Fruit fly (Drosophila melanogaster): ENCODE results near the gene CG31111.

Gene CG31111

dm6 chr3R:25024895-25025557 is 31.0 kb downstream of the CG31111 start, which contains the start of the genes EMC6 and Hr96 (continued):
- TF ChIP-seq p53 (GFP tag; optimal IDR thresholded peaks at IDR 0.05): peak; percentile 78
- TF ChIP-seq CG9437 (GFP tag; optimal IDR thresholded peaks at IDR 0.05): peak; percentile 71
- peak; percentile 76 for TF ChIP-seq gce (GFP tag; IDR thresholded peaks at IDR 0.05)
- peak; percentile 73 for TF ChIP-seq CG6765 (GFP tag; optimal IDR thresholded peaks at IDR 0.05)
- TF ChIP-seq CG9932 (GFP tag; IDR thresholded peaks at IDR 0.05): peak; percentile 97
- peak; percentile 93 for TF ChIP-seq CG11247 (GFP tag; IDR thresholded peaks at IDR 0.05)
- TF ChIP-seq pros (GFP tag; optimal IDR thresholded peaks at IDR 0.05): no peak
- TF ChIP-seq dmrt11E (tag; optimal IDR thresholded peaks at IDR 0.05): peak; percentile 90
- TF ChIP-seq CG13287 (GFP tag; IDR thresholded peaks at IDR 0.05; ENCODE audit: partially characterized antibody): peak; percentile 77
- TF ChIP-seq fu2 (GFP tag; optimal IDR thresholded peaks at IDR 0.05): peak; percentile 83
- TF ChIP-seq CG2889 (GFP tag; IDR thresholded peaks at IDR 0.05): peak; percentile 85
- TF ChIP-seq CG14860 (GFP tag; IDR thresholded peaks at IDR 0.05; ENCODE audit: partially characterized antibody): peak; percentile 64
- TF ChIP-seq CG1792 (GFP tag; optimal IDR thresholded peaks at IDR 0.05): peak; percentile 87
- peak; percentile 89 for TF ChIP-seq Blimp-1 (GFP tag; optimal IDR thresholded peaks at IDR 0.05)
- TF ChIP-seq salm (tag; optimal IDR thresholded peaks at IDR 0.05): peak; percentile 84
- peak; percentile 84 for TF ChIP-seq Usf (GFP tag; optimal IDR thresholded peaks at IDR 0.05)
- no peak; the same call in 1 of the 2 replicates for TF ChIP-seq GATAe (GFP tag; conservative IDR thresholded peaks at IDR 0.05)
- TF ChIP-seq CG9727 (GFP tag; optimal IDR thresholded peaks at IDR 0.05): peak; percentile 93
- TF ChIP-seq CG10979 (tag; optimal IDR thresholded peaks at IDR 0.05): peak; percentile 90
- peak; percentile 93 for TF ChIP-seq CG17361 (GFP tag; IDR thresholded peaks at IDR 0.05)
- peak; percentile 82 for TF ChIP-seq cwo (GFP tag; optimal IDR thresholded peaks at IDR 0.05)
- peak; percentile 74 for TF ChIP-seq ap (GFP tag; IDR thresholded peaks at IDR 0.05)
- peak; percentile 93 for TF ChIP-seq sisA (GFP tag; IDR thresholded peaks at IDR 0.05)
- peak; percentile 89 for TF ChIP-seq ewg (GFP tag; optimal IDR thresholded peaks at IDR 0.05)
- TF ChIP-seq CG4282 (GFP tag; optimal IDR thresholded peaks at IDR 0.05): peak; percentile 87
- TF ChIP-seq CG6272 (GFP tag; IDR thresholded peaks at IDR 0.05): peak; percentile 91
- TF ChIP-seq Antp (GFP tag; optimal IDR thresholded peaks at IDR 0.05): peak; percentile 90
- no peak for TF ChIP-seq sqz (GFP tag; optimal IDR thresholded peaks at IDR 0.05)
- peak; percentile 99 for TF ChIP-seq Med (GFP tag)
- peak; percentile 76 for TF ChIP-seq Bgb (GFP tag; IDR thresholded peaks at IDR 0.05; ENCODE audit: partially characterized antibody)
- peak; percentile 90 for TF ChIP-seq Fer2 (tag; optimal IDR thresholded peaks at IDR 0.05)
- TF ChIP-seq pb (GFP tag; optimal IDR thresholded peaks at IDR 0.05): peak; percentile 69
- peak; percentile 91 for TF ChIP-seq tx (GFP tag; optimal IDR thresholded peaks at IDR 0.05)
- TF ChIP-seq CkIIα-i1 (GFP tag; IDR thresholded peaks at IDR 0.05): peak; percentile 45; the same call in 1 of the 2 replicates
- TF ChIP-seq emc (GFP tag; optimal IDR thresholded peaks at IDR 0.05): peak; percentile 82
- TF ChIP-seq CG17829 (tag; optimal IDR thresholded peaks at IDR 0.05): peak; percentile 95
- TF ChIP-seq fru (optimal IDR thresholded peaks at IDR 0.05): no peak
- peak; percentile 85 for TF ChIP-seq CG12104 (GFP tag; optimal IDR thresholded peaks at IDR 0.05)
- peak; percentile 93 for TF ChIP-seq CG1647 (GFP tag; optimal IDR thresholded peaks at IDR 0.05)
- TF ChIP-seq CG13624 (GFP tag; optimal IDR thresholded peaks at IDR 0.05): peak; percentile 96
- peak; percentile 93 for TF ChIP-seq CG4730 (GFP tag; IDR thresholded peaks at IDR 0.05)
- TF ChIP-seq sima (GFP tag; optimal IDR thresholded peaks at IDR 0.05): peak; percentile 36
- peak; percentile 91 for TF ChIP-seq ranshi (GFP tag; IDR thresholded peaks at IDR 0.05)
- peak; percentile 94 for TF ChIP-seq az2 (GFP tag; optimal IDR thresholded peaks at IDR 0.05)
- TF ChIP-seq Lim3 (GFP tag; IDR thresholded peaks at IDR 0.05): peak; percentile 72
- TF ChIP-seq Atf6 (GFP tag; IDR thresholded peaks at IDR 0.05): peak; percentile 93
- peak; percentile 79 for TF ChIP-seq wor (GFP tag; IDR thresholded peaks at IDR 0.05)
- TF ChIP-seq HLH3B (GFP tag; IDR thresholded peaks at IDR 0.05): peak; percentile 92
- TF ChIP-seq chinmo (GFP tag; IDR thresholded peaks at IDR 0.05; ENCODE audit: partially characterized antibody): peak; percentile 56; the same call in 1 of the 4 replicates
- TF ChIP-seq sug (tag; optimal IDR thresholded peaks at IDR 0.05): peak; percentile 93
